Fruit fly (Drosophila melanogaster): ENCODE data around the gene rdgB.

Gene rdgB

dm6 chrX:13744599-13745052 lies 17.9 kb upstream of the rdgB start, which contains the start of gene Grip91 (continued):
- peak; percentile 14 for TF ChIP-seq pho (GFP tag; optimal IDR thresholded peaks at IDR 0.05)
- peak; percentile 100 for TF ChIP-seq CG14710 (tag; optimal IDR thresholded peaks at IDR 0.05)
- peak; percentile 39 for TF ChIP-seq CG33213 (GFP tag; optimal IDR thresholded peaks at IDR 0.05)
- TF ChIP-seq Chrac-16 (GFP tag; optimal IDR thresholded peaks at IDR 0.05), result no peak
- TF ChIP-seq B-H2 (GFP tag; optimal IDR thresholded peaks at IDR 0.05), result no peak
- no peak for TF ChIP-seq CG30431 (GFP tag; optimal IDR thresholded peaks at IDR 0.05)
- no peak for TF ChIP-seq chm (GFP tag; IDR thresholded peaks at IDR 0.05)
- TF ChIP-seq CG16813 (GFP tag; IDR thresholded peaks at IDR 0.05; ENCODE audit: partially characterized antibody), result peak; percentile 45; the same call in 1 of the 3 replicates
- TF ChIP-seq tio (GFP tag; optimal IDR thresholded peaks at IDR 0.05), result no peak
- no peak for TF ChIP-seq CG17328 (GFP tag; IDR thresholded peaks at IDR 0.05)
- no peak for TF ChIP-seq trh (GFP tag; optimal IDR thresholded peaks at IDR 0.05)
- TF ChIP-seq MESR4 (GFP tag; optimal IDR thresholded peaks at IDR 0.05), result peak; percentile 18
- TF ChIP-seq gfzf (GFP tag; optimal IDR thresholded peaks at IDR 0.05), result peak; percentile 87
- TF ChIP-seq CG30403 (GFP tag; optimal IDR thresholded peaks at IDR 0.05), result peak; percentile 4
- peak; percentile 26 for TF ChIP-seq sd (tag; optimal IDR thresholded peaks at IDR 0.05)
- TF ChIP-seq C15 (GFP tag; IDR thresholded peaks at IDR 0.05), result no peak
- no peak for TF ChIP-seq bigmax (GFP tag; optimal IDR thresholded peaks at IDR 0.05)
- TF ChIP-seq sim (GFP tag; IDR thresholded peaks at IDR 0.05), result no peak
- TF ChIP-seq YL-1 (GFP tag; optimal IDR thresholded peaks at IDR 0.05), result peak; percentile 79
- TF ChIP-seq CG14014 (GFP tag; IDR thresholded peaks at IDR 0.05), result no peak
- no peak for TF ChIP-seq Sry-β (GFP tag; optimal IDR thresholded peaks at IDR 0.05)
- TF ChIP-seq Lhr (GFP tag; optimal IDR thresholded peaks at IDR 0.05), result peak; percentile 64
- peak; percentile 28 for TF ChIP-seq nerfin-1 (tag; optimal IDR thresholded peaks at IDR 0.05)
- no peak for TF ChIP-seq sqz (GFP tag; optimal IDR thresholded peaks at IDR 0.05)
- TF ChIP-seq br (optimal IDR thresholded peaks at IDR 0.05), result no peak
- TF ChIP-seq CG8359 (GFP tag; optimal IDR thresholded peaks at IDR 0.05; ENCODE audit: borderline replicate concordance), result no peak
- peak; percentile 52 for TF ChIP-seq BEAF-32 (GFP tag; optimal IDR thresholded peaks at IDR 0.05)
- TF ChIP-seq CG17385 (GFP tag; optimal IDR thresholded peaks at IDR 0.05), result no peak
- TF ChIP-seq CG6272 (GFP tag; IDR thresholded peaks at IDR 0.05), result no peak
- TF ChIP-seq trem (tag; optimal IDR thresholded peaks at IDR 0.05), result peak; percentile 61
- peak; percentile 26 for TF ChIP-seq sug (tag; optimal IDR thresholded peaks at IDR 0.05)
- peak; percentile 60 for TF ChIP-seq row (GFP tag; IDR thresholded peaks at IDR 0.05)
- no peak for TF ChIP-seq crc (GFP tag; optimal IDR thresholded peaks at IDR 0.05)
- TF ChIP-seq Hmr (GFP tag; optimal IDR thresholded peaks at IDR 0.05), result peak; percentile 31
- no peak for TF ChIP-seq odd (GFP tag; optimal IDR thresholded peaks at IDR 0.05)
- TF ChIP-seq Ravus (GFP tag; IDR thresholded peaks at IDR 0.05), result no peak
- peak; percentile 80 for TF ChIP-seq MBD-R2 (GFP tag; IDR thresholded peaks at IDR 0.05)
- no peak for TF ChIP-seq sr (GFP tag; IDR thresholded peaks at IDR 0.05)
- no peak for TF ChIP-seq pita (GFP tag; optimal IDR thresholded peaks at IDR 0.05)
- TF ChIP-seq E2f1 (GFP tag; IDR thresholded peaks at IDR 0.05), result no peak
- no peak for TF ChIP-seq dm (GFP tag; optimal IDR thresholded peaks at IDR 0.05)
- no peak for TF ChIP-seq CG13296 (GFP tag; optimal IDR thresholded peaks at IDR 0.05)
- no peak for TF ChIP-seq dpn (GFP tag; optimal IDR thresholded peaks at IDR 0.05)
- TF ChIP-seq Six4 (GFP tag; optimal IDR thresholded peaks at IDR 0.05), result no peak
- TF ChIP-seq nau (GFP tag; optimal IDR thresholded peaks at IDR 0.05), result no peak
- TF ChIP-seq Nf-YA (GFP tag; IDR thresholded peaks at IDR 0.05), result no peak
- 0 out of 3 replicates have a peak, but pooled peaks have one; percentile 35 for TF ChIP-seq HLH4C (GFP tag; IDR thresholded peaks at IDR 0.05; ENCODE audit: partially characterized antibody)
- no peak for TF ChIP-seq CG7556 (GFP tag; optimal IDR thresholded peaks at IDR 0.05)
- no peak for TF ChIP-seq CG10147 (GFP tag; optimal IDR thresholded peaks at IDR 0.05)
- no peak for TF ChIP-seq ab (GFP tag; optimal IDR thresholded peaks at IDR 0.05)
- TF ChIP-seq CG14441 (GFP tag; IDR thresholded peaks at IDR 0.05), result 0 out of 2 replicates have a peak, but pooled peaks have one; percentile 10
